Worm (Caenorhabditis elegans): ENCODE results near the gene srlf-3.

DNA sequence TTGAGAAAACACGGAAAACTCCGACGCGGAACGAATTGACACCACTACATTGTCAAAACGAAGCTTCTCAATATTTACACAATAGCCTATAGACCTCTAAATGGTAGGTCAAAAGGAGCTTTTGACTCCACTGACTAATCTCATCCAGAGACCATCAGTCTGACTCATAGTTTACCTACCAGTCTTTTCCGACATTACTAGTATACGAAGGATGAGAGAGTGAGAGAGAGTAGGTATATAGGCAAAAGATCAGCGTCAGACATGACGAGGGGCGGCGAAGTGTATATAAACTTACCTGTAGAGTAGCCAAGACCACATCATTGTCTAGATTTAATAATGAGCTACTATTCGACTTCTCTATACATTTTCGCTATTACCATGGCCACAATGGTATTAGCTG, at the start of gene srlf-3:
- TF ChIP-seq pha-4 (tag; optimal IDR thresholded peaks at IDR 0.05) (no peak), T23F11.4 (GFP tag; optimal IDR thresholded peaks at IDR 0.05) (no peak), hlh-8 (tag; optimal IDR thresholded peaks at IDR 0.05) (no peak), nhr-11 (tag; optimal IDR thresholded peaks at IDR 0.05) (no peak), pros-1 (tag; optimal IDR thresholded peaks at IDR 0.05) (no peak), elt-4 (tag; optimal IDR thresholded peaks at IDR 0.05) (no peak), ceh-18 (tag; optimal IDR thresholded peaks at IDR 0.05) (no peak), tbx-2 (tag; optimal IDR thresholded peaks at IDR 0.05) (no peak), dmd-4 (tag; optimal IDR thresholded peaks at IDR 0.05; ENCODE audit: borderline replicate concordance) (no peak), fkh-6 (tag; optimal IDR thresholded peaks at IDR 0.05) (no peak), elt-2 (tag; optimal IDR thresholded peaks at IDR 0.05) (no peak), hlh-15 (tag; optimal IDR thresholded peaks at IDR 0.05) (no peak), ahr-1 (tag; optimal IDR thresholded peaks at IDR 0.05) (no peak)
